Worm (Caenorhabditis elegans): ENCODE results near the gene ule-4.

Gene ule-4

ce11 chrIV:13692522-13692921 lies 45.1 kb upstream of the ule-4 start:
- TF ChIP-seq fos-1 (tag; optimal IDR thresholded peaks at IDR 0.05) (no peak), madf-9 (GFP tag; conservative IDR thresholded peaks at IDR 0.05) (no peak), nhr-41 (GFP tag; IDR thresholded peaks at IDR 0.05) (no peak), hif-1 (tag; optimal IDR thresholded peaks at IDR 0.05) (no peak), skn-1 (tag; optimal IDR thresholded peaks at IDR 0.05) (no peak)

- TF ChIP-seq ceh-20 (GFP tag; IDR thresholded peaks at IDR 0.05), result 0 out of 2 replicates have a peak, but pooled peaks have one; percentile 30
- no peak for TF ChIP-seq unc-130 (GFP tag; optimal IDR thresholded peaks at IDR 0.05)
- no peak for TF ChIP-seq spr-3 (GFP tag; optimal IDR thresholded peaks at IDR 0.05)
- no peak for TF ChIP-seq nhr-102 (tag; optimal IDR thresholded peaks at IDR 0.05)
- peak; percentile 28 for TF ChIP-seq aha-1 (tag)
- TF ChIP-seq unc-62 (GFP tag; optimal IDR thresholded peaks at IDR 0.05 in 1 of 2), result peak in 1 of 2 experiments; percentile 99
- no peak for TF ChIP-seq unc-62 (tag; optimal IDR thresholded peaks at IDR 0.05)
- TF ChIP-seq nhr-41 (GFP tag; IDR thresholded peaks at IDR 0.05), result no peak
- no peak for TF ChIP-seq tra-1 (GFP tag; IDR thresholded peaks at IDR 0.05)
- TF ChIP-seq T20F7.1 (GFP tag; optimal IDR thresholded peaks at IDR 0.05), result no peak
- no peak for TF ChIP-seq lsy-2 (tag; optimal IDR thresholded peaks at IDR 0.05)
- no peak for TF ChIP-seq pqm-1 (tag; optimal IDR thresholded peaks at IDR 0.05)
Observed at ce11 chrIV:13689302-13689880, 41.9 kb upstream of the ule-4 start, which contains the start of gene T23G4.2. T23G4.2 (minus strand) TSS chrIV:13689556.

ce11 chrIV:13687631-13688030 lies 40.2 kb upstream of the ule-4 start:
- peak; percentile 70 for TF ChIP-seq Y48G9A.11 (GFP tag; IDR thresholded peaks at IDR 0.05)
- TF ChIP-seq unc-39 (tag; optimal IDR thresholded peaks at IDR 0.05), result no peak
- peak; percentile 78 for TF ChIP-seq snpc-1.2 (GFP tag; IDR thresholded peaks at IDR 0.05)

ce11 chrIV:13686965-13687425 lies 39.5 kb upstream of the ule-4 start, which contains the start of gene nyn-1:
nyn-1 (minus strand) TSS chrIV:13687015.
- peak; percentile 100 for TF ChIP-seq Y48G9A.11 (GFP tag; IDR thresholded peaks at IDR 0.05)
- TF ChIP-seq snpc-1.2 (GFP tag; IDR thresholded peaks at IDR 0.05), result peak; percentile 76
- no peak for TF ChIP-seq snpc-4 (tag; optimal IDR thresholded peaks at IDR 0.05)
- TF ChIP-seq jun-1 (tag; optimal IDR thresholded peaks at IDR 0.05), result no peak
- no peak for TF ChIP-seq zip-11 (GFP tag; IDR thresholded peaks at IDR 0.05)
- TF ChIP-seq mep-1 (tag; optimal IDR thresholded peaks at IDR 0.05), result no peak
- TF ChIP-seq T26A8.4 (GFP tag; IDR thresholded peaks at IDR 0.05), result no peak
- TF ChIP-seq zfp-2 (tag; optimal IDR thresholded peaks at IDR 0.05), result no peak
- TF ChIP-seq mxl-2 (GFP tag; conservative IDR thresholded peaks at IDR 0.05), result no peak
- no peak for TF ChIP-seq ceh-28 (tag; optimal IDR thresholded peaks at IDR 0.05)
- no peak for TF ChIP-seq ctbp-1 (GFP tag; IDR thresholded peaks at IDR 0.05)
- TF ChIP-seq R02D3.7 (tag; optimal IDR thresholded peaks at IDR 0.05), result peak; percentile 37
- TF ChIP-seq mxl-3 (GFP tag; optimal IDR thresholded peaks at IDR 0.05), result no peak
- no peak for TF ChIP-seq Y5F2A.4 (GFP tag; optimal IDR thresholded peaks at IDR 0.05)

DNA sequence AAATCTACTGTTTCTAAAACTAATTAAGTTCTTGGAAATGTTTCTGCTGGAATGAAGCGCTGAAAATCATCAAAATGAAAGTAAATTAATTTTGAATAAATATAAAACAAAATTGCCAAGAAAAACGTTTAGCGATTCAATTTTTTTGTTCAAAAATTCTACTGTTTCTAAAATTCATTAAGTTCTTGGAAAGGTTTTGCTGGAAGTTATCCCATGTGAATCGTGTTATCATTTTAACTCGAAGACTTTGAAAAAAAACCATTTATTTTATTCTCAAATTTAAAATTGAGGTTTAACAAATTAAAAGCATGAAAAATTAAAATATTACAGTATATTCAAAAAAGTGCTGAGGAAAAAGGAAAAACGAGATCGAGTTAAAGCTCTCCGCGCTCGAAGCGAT lies 37.4 kb upstream of the ule-4 start:
- TF ChIP-seq unc-39 (tag; optimal IDR thresholded peaks at IDR 0.05) (no peak), snpc-1.2 (GFP tag; IDR thresholded peaks at IDR 0.05) (peak; percentile 18; the same call in 1 of the 2 replicates)

ce11 chrIV:13682733-13683132 lies 35.3 kb upstream of the ule-4 start:
- TF ChIP-seq unc-39 (tag; optimal IDR thresholded peaks at IDR 0.05) (no peak), mep-1 (tag; optimal IDR thresholded peaks at IDR 0.05) (no peak), tra-1 (GFP tag; IDR thresholded peaks at IDR 0.05) (peak; percentile 86; the same call in 1 of the 2 replicates), nhr-28 (tag; optimal IDR thresholded peaks at IDR 0.05) (peak; percentile 81), ztf-11 (tag; optimal IDR thresholded peaks at IDR 0.05) (no peak), mdl-1 (tag; optimal IDR thresholded peaks at IDR 0.05) (peak in 1 of 2 experiments; percentile 45), cey-2 (tag; optimal IDR thresholded peaks at IDR 0.05; ENCODE audit: borderline replicate concordance, insufficient read depth) (peak; percentile 95), ceh-20 (GFP tag; IDR thresholded peaks at IDR 0.05) (peak; percentile 94), D1046.2 (GFP tag; IDR thresholded peaks at IDR 0.05) (no peak), hlh-30 (tag; optimal IDR thresholded peaks at IDR 0.05; ENCODE audit: insufficient read depth) (peak; percentile 62), unc-62 (GFP tag; optimal IDR thresholded peaks at IDR 0.05 in 1 of 2) (peak in 1 of 2 experiments; percentile 97), unc-62 (tag; optimal IDR thresholded peaks at IDR 0.05) (no peak)

Measured in whole organism, L4 larva.